Worm (Caenorhabditis elegans) whole organism, L1 larva: Measurements from ENCODE around the gene ent-1.

ENCODE experiments used
- ama-1 ChIP-seq: fragments of 150-350 bp; optimal IDR thresholded peaks from 2 replicates; lab custom pipeline; 2014
- elt-2 ChIP-seq: sonication (generic microtip); optimal IDR thresholded peaks from 2 replicates; lab custom pipeline; 2016; ENCODE audit warnings: missing genetic modification characterization, mild to moderate bottlenecking, inconsistent platforms, missing compliant biosample characterization, missing genetic modification reagents
- lin-39 ChIP-seq: fragments of 150-350 bp; optimal IDR thresholded peaks from 2 replicates; lab custom pipeline; 2014; ENCODE audit warnings: missing biosample characterization, missing genetic modification reagents, missing genetic modification characterization
- nhr-20 ChIP-seq: sonication (generic microtip); optimal IDR thresholded peaks from 2 replicates; lab custom pipeline; 2016; ENCODE audit warnings: mild to moderate bottlenecking, missing genetic modification characterization, missing compliant biosample characterization
- nhr-28 ChIP-seq: fragments of 150-350 bp; optimal IDR thresholded peaks from 2 replicates; lab custom pipeline; 2014; ENCODE audit warnings: missing biosample characterization, missing genetic modification characterization
- rnt-1 ChIP-seq: sonication (generic microtip); optimal IDR thresholded peaks from 2 replicates; lab custom pipeline; 2016; ENCODE audit warnings: mild to moderate bottlenecking, missing genetic modification characterization, moderate library complexity, missing compliant biosample characterization
- unc-130 ChIP-seq: fragments of 150-350 bp; optimal IDR thresholded peaks from 2 replicates; lab custom pipeline; 2017; ENCODE audit warnings: missing biosample characterization, missing genetic modification characterization, inconsistent platforms
- ztf-11 ChIP-seq, 2 experiments: sonication (generic microtip); optimal IDR thresholded peaks; 2 replicates each; lab custom pipeline; 2016 to 2017; ENCODE audit warnings: missing genetic modification characterization in 2 of 2, missing biosample characterization in 1 of 2, missing compliant biosample characterization in 1 of 2

- TF ChIP-seq unc-130 (tag; lab: Kevin White, UChicago): peak; percentile 1
- TF ChIP-seq lin-39 (tag; lab: Kevin White, UChicago): no peak
- no peak for TF ChIP-seq nhr-28 (tag; lab: Kevin White, UChicago)
- peak; percentile 52 for TF ChIP-seq rnt-1 (tag; lab: Kevin White, UChicago)
- no peak for TF ChIP-seq elt-2 (tag; lab: Kevin White, UChicago)
- no peak for TF ChIP-seq ztf-11 (tag; optimal IDR thresholded peaks at IDR 0.05; lab: Kevin White, UChicago)
- TF ChIP-seq ama-1: no peak
- TF ChIP-seq nhr-20 (tag; lab: Kevin White, UChicago): peak; percentile 1
These were observed 8.4 kb downstream of the ent-1 start for ce11 chrIV:11646908-11647307.
